Fruit fly (Drosophila melanogaster) whole organism, embryonic: ENCODE measurements around the gene Vav.

Experiments used
- Awh ChIP-seq: fragments of 200-800 bp; sonication (Bioruptor generic); IDR thresholded peaks from 2 replicates; pipeline ENCODE4, ENCODE4 v1.3.6; 2022; ENCODE audit warnings: missing biosample characterization, missing genetic modification characterization
- Blimp-1 ChIP-seq: fragments of 200-800 bp; sonication (Bioruptor generic); optimal IDR thresholded peaks from 3 replicates; lab custom pipeline; 2018; ENCODE audit warnings: missing biosample characterization, missing genetic modification characterization, mild to moderate bottlenecking, moderate library complexity, missing genetic modification reagents
- CG15479 ChIP-seq: fragments of 200-800 bp; sonication (Bioruptor generic); optimal IDR thresholded peaks from 3 replicates; lab custom pipeline; 2019; ENCODE audit warnings: missing biosample characterization, mild to moderate bottlenecking, missing genetic modification characterization, moderate library complexity
- CG16813 ChIP-seq: fragments of 200-800 bp; sonication (Bioruptor generic); IDR thresholded peaks from 3 replicates; pipeline ENCODE4 v1.3.6; 2022; ENCODE audit warnings: missing biosample characterization, missing genetic modification characterization; ENCODE audit not compliant: partially characterized antibody
- CG18476 ChIP-seq: fragments of 200-800 bp; sonication (Bioruptor generic); optimal IDR thresholded peaks from 2 replicates; lab custom pipeline; 2016; ENCODE audit warnings: missing biosample characterization, mild to moderate bottlenecking, missing genetic modification characterization
- CG18599 ChIP-seq: fragments of 200-800 bp; sonication (Bioruptor generic); optimal IDR thresholded peaks from 3 replicates; lab custom pipeline; 2017; ENCODE audit warnings: missing biosample characterization, missing genetic modification characterization, mild to moderate bottlenecking, moderate library complexity, missing genetic modification reagents
- CG32767 ChIP-seq: fragments of 200-800 bp; sonication (Bioruptor generic); IDR thresholded peaks from 2 replicates; pipeline ENCODE4 v1.3.6; 2022; ENCODE audit warnings: missing biosample characterization, missing genetic modification characterization
- CG34422 ChIP-seq: fragments of 200-800 bp; sonication (Bioruptor generic); IDR thresholded peaks from 3 replicates; pipeline ENCODE4 v1.3.6; 2022; ENCODE audit warnings: missing biosample characterization, missing genetic modification characterization
- CG3726 ChIP-seq: fragments of 200-800 bp; sonication (Bioruptor generic); IDR thresholded peaks from 3 replicates; pipeline ENCODE4, ENCODE4 v1.3.6; 2022; ENCODE audit warnings: missing biosample characterization, missing genetic modification characterization
- CG3995 ChIP-seq: fragments of 200-800 bp; sonication (Bioruptor generic); optimal IDR thresholded peaks from 3 replicates; lab custom pipeline; 2016; ENCODE audit warnings: missing biosample characterization, missing genetic modification characterization
- CG43689 ChIP-seq: fragments of 200-800 bp; sonication (Bioruptor generic); IDR thresholded peaks from 2 replicates; pipeline ENCODE4 v1.3.6; 2022; ENCODE audit warnings: missing biosample characterization, missing genetic modification characterization
- CG6689 ChIP-seq: fragments of 200-800 bp; sonication (Bioruptor generic); IDR thresholded peaks from 2 replicates; pipeline ENCODE4 v1.3.6; 2022; ENCODE audit warnings: missing biosample characterization, missing genetic modification characterization
- CG6791 ChIP-seq: fragments of 200-800 bp; sonication (Bioruptor generic); IDR thresholded peaks from 3 replicates; pipeline ENCODE4 v1.3.6; 2022; ENCODE audit warnings: missing biosample characterization, missing genetic modification characterization; ENCODE audit not compliant: partially characterized antibody
- CG7963 ChIP-seq: fragments of 200-800 bp; sonication (Bioruptor generic); IDR thresholded peaks from 3 replicates; pipeline ENCODE4 v1.3.6; 2022; ENCODE audit warnings: missing biosample characterization, missing genetic modification characterization; ENCODE audit not compliant: partially characterized antibody
- CG8924 ChIP-seq: fragments of 200-800 bp; optimal IDR thresholded peaks from 3 replicates; lab custom pipeline; 2019; ENCODE audit warnings: missing biosample characterization, mild to moderate bottlenecking, missing genetic modification characterization, moderate library complexity
- CG9215 ChIP-seq: fragments of 200-800 bp; sonication (Bioruptor generic); IDR thresholded peaks from 2 replicates; pipeline ENCODE4 v1.3.6; 2022; ENCODE audit warnings: missing biosample characterization, missing genetic modification characterization
- D19A ChIP-seq: fragments of 200-800 bp; optimal IDR thresholded peaks from 3 replicates; lab custom pipeline; 2019; ENCODE audit warnings: missing biosample characterization, mild to moderate bottlenecking, missing genetic modification characterization, moderate library complexity
- Deaf1 ChIP-seq: fragments of 200-800 bp; optimal IDR thresholded peaks from 3 replicates; lab custom pipeline; 2019; ENCODE audit warnings: missing biosample characterization, mild to moderate bottlenecking, missing genetic modification characterization, moderate library complexity
- E2f1 ChIP-seq: fragments of 200-800 bp; sonication (Bioruptor generic); IDR thresholded peaks from 2 replicates; pipeline ENCODE4 v1.3.6; 2022; ENCODE audit warnings: missing biosample characterization, missing genetic modification characterization
- Eip74EF ChIP-seq, 2 experiments: fragments of 200-800 bp in 1 of 2; fragments of >200 bp in 1 of 2; sonication (Bioruptor generic) in 1 of 2; optimal IDR thresholded peaks; 2 replicates each; lab custom pipeline; 2017 to 2019; ENCODE audit warnings: missing biosample characterization in 2 of 2, missing genetic modification characterization in 2 of 2, mild to moderate bottlenecking in 1 of 2, moderate library complexity in 1 of 2
- HLH3B ChIP-seq: fragments of 200-800 bp; sonication (Bioruptor generic); IDR thresholded peaks from 2 replicates; pipeline ENCODE4 v1.3.6; 2022; ENCODE audit warnings: missing biosample characterization, missing genetic modification characterization
- HLHmδ ChIP-seq: fragments of 200-800 bp; sonication (Bioruptor generic); optimal IDR thresholded peaks from 2 replicates; lab custom pipeline; 2018; ENCODE audit warnings: missing biosample characterization, mild to moderate bottlenecking, missing genetic modification characterization, moderate library complexity
- HmgD ChIP-seq: fragments of 200-800 bp; sonication (Bioruptor generic); optimal IDR thresholded peaks from 3 replicates; lab custom pipeline; 2016; ENCODE audit warnings: missing biosample characterization, missing genetic modification characterization
- Jarid2 ChIP-seq: fragments of 200-800 bp; sonication (Bioruptor generic); optimal IDR thresholded peaks from 3 replicates; lab custom pipeline; 2017; ENCODE audit warnings: mild to moderate bottlenecking, missing biosample characterization, missing genetic modification reagents, missing genetic modification characterization
- Max ChIP-seq: fragments of 200-800 bp; sonication (Bioruptor generic); optimal IDR thresholded peaks from 2 replicates; lab custom pipeline; 2016; ENCODE audit warnings: missing biosample characterization, mild to moderate bottlenecking, missing genetic modification characterization
- Med ChIP-seq: fragments of 200-800 bp; sonication (Bioruptor generic); peaks from one replicate; lab custom pipeline; 2016; ENCODE audit warnings: missing biosample characterization, missing genetic modification characterization, mild to moderate bottlenecking, inconsistent platforms, moderate library complexity
- NC2β ChIP-seq: fragments of 200-800 bp; sonication (Bioruptor generic); optimal IDR thresholded peaks from 2 replicates; lab custom pipeline; 2016; ENCODE audit warnings: missing biosample characterization, missing genetic modification characterization
- TFAM ChIP-seq: fragments of 200-800 bp; sonication (Bioruptor generic); optimal IDR thresholded peaks from 2 replicates; lab custom pipeline; 2017; ENCODE audit warnings: missing biosample characterization, missing genetic modification characterization, inconsistent platforms
- Trl ChIP-seq, 3 experiments: fragments of >200 bp in 2 of 3; fragments of 200-800 bp in 1 of 3; sonication (Bioruptor generic) in 1 of 3; optimal IDR thresholded peaks; 2 replicates in 1 of 3; 3 replicates in 2 of 3; lab custom pipeline; 2016 to 2017; ENCODE audit warnings: missing biosample characterization in 1 of 3, missing genetic modification characterization in 1 of 3
- amos ChIP-seq: fragments of 200-800 bp; sonication (Bioruptor generic); IDR thresholded peaks from 2 replicates; pipeline ENCODE4 v1.3.6; 2022; ENCODE audit warnings: missing biosample characterization, missing genetic modification characterization; ENCODE audit not compliant: partially characterized antibody
- chif ChIP-seq, 2 experiments: fragments of 200-800 bp; sonication (Bioruptor generic); optimal IDR thresholded peaks; 3 replicates each; lab custom pipeline; 2016; ENCODE audit warnings: missing biosample characterization in 2 of 2, missing genetic modification characterization in 2 of 2
- crol ChIP-seq: fragments of 200-800 bp; sonication (Bioruptor generic); IDR thresholded peaks from 2 replicates; pipeline ENCODE4 v1.3.6; 2022; ENCODE audit warnings: missing biosample characterization, missing genetic modification characterization
- en ChIP-seq: fragments of 200-800 bp; sonication (Bioruptor generic); optimal IDR thresholded peaks from 2 replicates; lab custom pipeline; 2016; ENCODE audit warnings: missing biosample characterization, missing genetic modification characterization
- exex ChIP-seq: fragments of 200-800 bp; sonication (Bioruptor generic); optimal IDR thresholded peaks from 4 replicates; lab custom pipeline; 2018; ENCODE audit warnings: missing biosample characterization, mild to moderate bottlenecking, missing genetic modification characterization, moderate library complexity
- fd102C ChIP-seq: fragments of 200-800 bp; sonication (Bioruptor generic); optimal IDR thresholded peaks from 2 replicates; lab custom pipeline; 2018; ENCODE audit warnings: missing biosample characterization, mild to moderate bottlenecking, missing genetic modification characterization, moderate library complexity
- gem ChIP-seq: fragments of 200-800 bp; sonication (Bioruptor generic); optimal IDR thresholded peaks from 2 replicates; lab custom pipeline; 2019; ENCODE audit warnings: missing biosample characterization, mild to moderate bottlenecking, missing genetic modification characterization, moderate library complexity
- grn ChIP-seq: fragments of 200-800 bp; sonication (Bioruptor generic); optimal IDR thresholded peaks from 3 replicates; lab custom pipeline; 2017; ENCODE audit warnings: missing biosample characterization, missing genetic modification characterization
- lab ChIP-seq: fragments of 200-800 bp; sonication (Bioruptor generic); optimal IDR thresholded peaks from 3 replicates; lab custom pipeline; 2017; ENCODE audit warnings: missing biosample characterization, missing genetic modification characterization, mild to moderate bottlenecking, moderate library complexity, missing genetic modification reagents
- mirr ChIP-seq: fragments of 200-800 bp; sonication (Bioruptor generic); optimal IDR thresholded peaks from 3 replicates; lab custom pipeline; 2018; ENCODE audit warnings: missing biosample characterization, mild to moderate bottlenecking, missing genetic modification characterization
- nerfin-2 ChIP-seq: fragments of 200-800 bp; sonication (Bioruptor generic); IDR thresholded peaks from 2 replicates; pipeline ENCODE4 v1.3.6; 2022; ENCODE audit warnings: missing biosample characterization, missing genetic modification characterization; ENCODE audit not compliant: partially characterized antibody
- oc ChIP-seq: fragments of 200-800 bp; sonication (Bioruptor generic); optimal IDR thresholded peaks from 2 replicates; lab custom pipeline; 2018; ENCODE audit warnings: missing biosample characterization, mild to moderate bottlenecking, missing genetic modification characterization, moderate library complexity
- pan ChIP-seq, 4 experiments: fragments of >200 bp in 3 of 4; fragments of 200-800 bp in 1 of 4; sonication (Bioruptor generic) in 1 of 4; optimal IDR thresholded peaks in 3 of 4; IDR thresholded peaks in 1 of 4; 2 replicates each; pipeline versions ENCODE4 v1.3.6 to Lab custom; 2017 to 2022; ENCODE audit warnings: missing biosample characterization in 2 of 4, missing genetic modification characterization in 2 of 4, mixed read lengths in 1 of 4
- shn ChIP-seq: fragments of 200-800 bp; sonication (Bioruptor generic); optimal IDR thresholded peaks from 3 replicates; lab custom pipeline; 2016; ENCODE audit warnings: missing biosample characterization, missing genetic modification characterization
- tap ChIP-seq: fragments of 200-800 bp; optimal IDR thresholded peaks from 3 replicates; lab custom pipeline; 2019; ENCODE audit warnings: missing biosample characterization, mild to moderate bottlenecking, missing genetic modification characterization, moderate library complexity
- tin ChIP-seq: fragments of 200-800 bp; sonication (Bioruptor generic); optimal IDR thresholded peaks from 3 replicates; lab custom pipeline; 2016; ENCODE audit warnings: missing biosample characterization, missing genetic modification characterization
- toy ChIP-seq: fragments of 200-800 bp; sonication (Bioruptor generic); IDR thresholded peaks from 2 replicates; pipeline ENCODE4 v1.3.6; 2022; ENCODE audit warnings: missing biosample characterization, missing genetic modification characterization
- unc-4 ChIP-seq: fragments of 200-800 bp; sonication (Bioruptor generic); IDR thresholded peaks from 2 replicates; pipeline ENCODE4 v1.3.6; 2022; ENCODE audit warnings: missing biosample characterization, missing genetic modification characterization; ENCODE audit not compliant: partially characterized antibody
- zen2 ChIP-seq: fragments of 200-800 bp; sonication (Bioruptor generic); IDR thresholded peaks from 3 replicates; pipeline ENCODE4 v1.3.6; 2022; ENCODE audit warnings: missing biosample characterization, missing genetic modification characterization; ENCODE audit not compliant: partially characterized antibody
- zfh1 ChIP-seq: fragments of 200-800 bp; sonication (Bioruptor generic); IDR thresholded peaks from 3 replicates; pipeline ENCODE4 v1.3.6; 2022; ENCODE audit warnings: missing biosample characterization, missing genetic modification characterization

Gene Vav

DNA sequence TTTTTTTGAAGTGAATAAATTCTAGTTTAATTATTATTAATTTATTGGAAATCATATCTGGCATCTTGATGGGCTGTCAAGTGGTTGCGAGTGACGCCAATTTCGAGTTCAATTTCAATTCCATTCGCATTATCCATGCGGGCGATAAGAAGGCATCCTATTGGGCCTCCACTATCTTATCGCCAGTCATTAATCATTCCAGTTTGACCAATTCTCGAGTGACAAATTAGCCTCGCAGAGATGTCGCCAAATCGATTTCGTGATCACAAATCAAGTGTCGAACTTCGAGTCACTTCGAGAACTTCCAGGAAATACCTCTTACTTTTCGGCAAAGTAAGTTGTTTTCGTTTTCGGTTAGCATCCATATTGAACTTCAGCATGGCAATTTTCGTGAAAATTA lies 44.9 kb upstream of the Vav start:
- TF ChIP-seq pan (optimal IDR thresholded peaks at IDR 0.05; lab: Kevin White, UChicago) (no peak), pan (GFP tag; optimal IDR thresholded peaks at IDR 0.05 in 1 of 2, IDR thresholded peaks at IDR 0.05 in 1 of 2) (no peak), HmgD (no peak), Awh (GFP tag; lab: Robert Waterston, UW) (no peak), zen2 (GFP tag; lab: Robert Waterston, UW) (no peak), NC2β (GFP tag; lab: Kevin White, UChicago) (no peak), mirr (GFP tag; lab: Kevin White, UChicago) (peak; percentile 16), CG3726 (GFP tag; lab: Robert Waterston, UW) (no peak), exex (tag; lab: Kevin White, UChicago) (peak; percentile 98), CG16813 (no peak), CG18599 (GFP tag; lab: Kevin White, UChicago) (peak; percentile 39), lab (GFP tag; lab: Kevin White, UChicago) (peak; percentile 66), toy (GFP tag; lab: Robert Waterston, UW) (no peak), grn (GFP tag; lab: Kevin White, UChicago) (peak; percentile 77), CG9215 (GFP tag; lab: Robert Waterston, UW) (no peak), en (GFP tag; lab: Kevin White, UChicago) (no peak), CG6791 (GFP tag; lab: Robert Waterston, UW) (no peak), amos (GFP tag; lab: Robert Waterston, UW) (no peak), CG3995 (peak; percentile 14), TFAM (no peak), fd102C (no peak), HLH3B (GFP tag; lab: Robert Waterston, UW) (no peak), CG6689 (GFP tag; lab: Robert Waterston, UW) (no peak)

DNA sequence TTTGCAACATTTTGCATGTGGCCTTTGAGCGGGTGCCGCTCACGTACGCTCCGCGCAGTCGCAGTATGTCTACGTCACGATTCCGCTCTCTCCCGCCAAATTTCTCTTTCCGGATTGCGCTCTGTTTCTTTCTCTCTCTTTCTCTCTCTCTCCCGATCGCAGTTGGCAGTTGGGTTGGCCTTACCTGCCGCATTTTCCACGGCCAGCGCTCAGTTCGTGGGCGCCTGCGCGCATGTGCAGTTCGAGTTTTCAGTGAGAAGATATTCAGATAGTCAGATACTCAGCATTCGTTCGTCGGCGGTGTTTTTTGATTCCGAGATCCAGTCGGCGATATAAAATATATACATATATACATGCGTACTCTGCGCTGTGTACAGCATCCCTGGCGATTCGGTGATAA lies 41.2 kb upstream of the Vav start, which contains the start of gene CG7884:
TSS of gene CG7884 (plus strand) at position 208 of the 400 bp plus-strand sequence.
- TF ChIP-seq gem (tag; lab: Kevin White, UChicago) (no peak), D19A (no peak), nerfin-2 (GFP tag; lab: Robert Waterston, UW) (no peak), CG18476 (no peak), Jarid2 (GFP tag; lab: Kevin White, UChicago) (peak; percentile 64), Max (no peak), tap (no peak), CG8924 (tag; lab: Kevin White, UChicago) (no peak), CG32767 (no peak), CG43689 (no peak), Trl (optimal IDR thresholded peaks at IDR 0.05; lab: Kevin White, UChicago) (peak; percentile 29 to 91), Trl (GFP tag; optimal IDR thresholded peaks at IDR 0.05; lab: Kevin White, UChicago) (no peak), zfh1 (GFP tag; lab: Robert Waterston, UW) (0 out of 3 replicates have a peak, but pooled peaks have one; percentile 38), E2f1 (GFP tag; lab: Robert Waterston, UW) (peak; percentile 40; the same call in 1 of the 2 replicates), CG34422 (GFP tag; lab: Robert Waterston, UW) (0 out of 3 replicates have a peak, but pooled peaks have one; percentile 56), shn (GFP tag; lab: Kevin White, UChicago) (no peak), oc (no peak), HLHmδ (GFP tag; lab: Kevin White, UChicago) (peak; percentile 27), Eip74EF (GFP tag; optimal IDR thresholded peaks at IDR 0.05; lab: Kevin White, UChicago) (peak in 1 of 2 experiments; percentile 1), unc-4 (GFP tag; lab: Robert Waterston, UW) (no peak), chif (GFP tag; optimal IDR thresholded peaks at IDR 0.05; lab: Kevin White, UChicago) (no peak), Med (peak; percentile 39), tin (GFP tag; lab: Kevin White, UChicago) (no peak), CG15479 (GFP tag; lab: Kevin White, UChicago) (peak; percentile 96), crol (GFP tag; lab: Robert Waterston, UW) (no peak), Blimp-1 (GFP tag; lab: Kevin White, UChicago) (peak; percentile 14), CG7963 (GFP tag; lab: Robert Waterston, UW) (0 out of 3 replicates have a peak, but pooled peaks have one; percentile 5), grn (GFP tag; lab: Kevin White, UChicago) (peak; percentile 49), Deaf1 (peak; percentile 7)
